Fruit fly (Drosophila melanogaster): ENCODE measurements around the gene vret.
A peak's percentile ranks its signal among the peaks of the same experiment; 100 is the strongest.

The vret gene

DNA sequence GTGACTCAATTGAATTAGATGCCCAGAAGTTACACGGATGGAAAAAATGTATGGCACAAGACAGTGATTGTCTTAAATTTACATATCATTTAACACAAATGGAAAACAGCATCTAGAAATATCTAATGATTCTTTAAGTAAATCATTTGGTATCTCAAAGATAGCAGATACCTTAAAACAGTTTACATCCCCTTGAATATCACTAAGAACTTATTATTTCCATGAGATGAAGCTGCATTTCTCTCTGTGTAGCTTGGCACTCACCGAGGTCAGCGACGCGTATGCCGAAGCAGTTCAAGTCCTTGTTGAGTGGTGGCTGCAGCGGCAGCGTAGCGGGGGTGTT lies 25.8 kb downstream of the vret start (continued):
- TF ChIP-seq grau (tag; optimal IDR thresholded peaks at IDR 0.05): peak; percentile 33
- TF ChIP-seq CG10979 (tag; optimal IDR thresholded peaks at IDR 0.05): peak; percentile 64
- TF ChIP-seq CG2678 (tag; optimal IDR thresholded peaks at IDR 0.05): peak; percentile 60
- TF ChIP-seq jing (GFP tag; optimal IDR thresholded peaks at IDR 0.05): no peak
- no peak for TF ChIP-seq CG6689 (GFP tag; IDR thresholded peaks at IDR 0.05)
- peak; percentile 47 for TF ChIP-seq CG1603 (tag; optimal IDR thresholded peaks at IDR 0.05)
- TF ChIP-seq CG6813 (GFP tag; optimal IDR thresholded peaks at IDR 0.05): peak; percentile 12
- TF ChIP-seq Hr3 (GFP tag; optimal IDR thresholded peaks at IDR 0.05): peak; percentile 6
- TF ChIP-seq CG31441 (GFP tag; IDR thresholded peaks at IDR 0.05): peak; percentile 44; the same call in 1 of the 2 replicates
- peak; percentile 64 for TF ChIP-seq CG11504 (tag; optimal IDR thresholded peaks at IDR 0.05)
- peak; percentile 8 for TF ChIP-seq tap (tag; optimal IDR thresholded peaks at IDR 0.05)
- peak; percentile 34 for TF ChIP-seq H2.0 (GFP tag; IDR thresholded peaks at IDR 0.05)
- TF ChIP-seq gem (tag; optimal IDR thresholded peaks at IDR 0.05): peak; percentile 67
- 0 out of 3 replicates have a peak, but pooled peaks have one; percentile 25 for TF ChIP-seq B-H1 (GFP tag; IDR thresholded peaks at IDR 0.05)
- TF ChIP-seq ind (GFP tag; optimal IDR thresholded peaks at IDR 0.05): peak; percentile 25
- TF ChIP-seq zen (tag; optimal IDR thresholded peaks at IDR 0.05): peak; percentile 16
- TF ChIP-seq CG7839 (tag; optimal IDR thresholded peaks at IDR 0.05): peak; percentile 55
- no peak for TF ChIP-seq prd (optimal IDR thresholded peaks at IDR 0.05)
- TF ChIP-seq prd (GFP tag; IDR thresholded peaks at IDR 0.05): 0 out of 3 replicates have a peak, but pooled peaks have one; percentile 23
- peak; percentile 16 for TF ChIP-seq ATbp (GFP tag; optimal IDR thresholded peaks at IDR 0.05)
- no peak for TF ChIP-seq lov (optimal IDR thresholded peaks at IDR 0.05)
- no peak for TF ChIP-seq lov (GFP tag; IDR thresholded peaks at IDR 0.05)
- TF ChIP-seq Side (GFP tag; optimal IDR thresholded peaks at IDR 0.05): peak; percentile 9
- peak; percentile 14 for TF ChIP-seq CG5180 (GFP tag; optimal IDR thresholded peaks at IDR 0.05)
- TF ChIP-seq CG8388 (GFP tag; optimal IDR thresholded peaks at IDR 0.05): peak; percentile 26
- no peak for TF ChIP-seq Vsx1 (GFP tag; optimal IDR thresholded peaks at IDR 0.05)
- TF ChIP-seq CG7556 (GFP tag; optimal IDR thresholded peaks at IDR 0.05): peak; percentile 46
- no peak for TF ChIP-seq CG18011 (GFP tag; optimal IDR thresholded peaks at IDR 0.05)
- TF ChIP-seq CG17361 (GFP tag; IDR thresholded peaks at IDR 0.05): peak; percentile 43; the same call in 1 of the 3 replicates
- peak; percentile 32 for TF ChIP-seq dmrt11E (tag; optimal IDR thresholded peaks at IDR 0.05)
- peak; percentile 61 for TF ChIP-seq nmo (GFP tag; optimal IDR thresholded peaks at IDR 0.05)
- TF ChIP-seq HHEX (GFP tag; optimal IDR thresholded peaks at IDR 0.05): no peak
- TF ChIP-seq CG12769 (tag; optimal IDR thresholded peaks at IDR 0.05): no peak
- TF ChIP-seq CG7963 (GFP tag; IDR thresholded peaks at IDR 0.05; ENCODE audit: partially characterized antibody): no peak
- peak; percentile 37 for TF ChIP-seq trem (tag; optimal IDR thresholded peaks at IDR 0.05)
- TF ChIP-seq ab (GFP tag; optimal IDR thresholded peaks at IDR 0.05): no peak
- peak; percentile 72 for TF ChIP-seq zf30C (GFP tag; optimal IDR thresholded peaks at IDR 0.05)
- TF ChIP-seq chn (GFP tag; optimal IDR thresholded peaks at IDR 0.05): no peak
- no peak for TF ChIP-seq NK7.1 (GFP tag; optimal IDR thresholded peaks at IDR 0.05)
- TF ChIP-seq dm (GFP tag; optimal IDR thresholded peaks at IDR 0.05): no peak
- TF ChIP-seq CG12155 (GFP tag; optimal IDR thresholded peaks at IDR 0.05): no peak
- no peak for TF ChIP-seq CG8281 (tag; optimal IDR thresholded peaks at IDR 0.05)
- peak; percentile 14 for TF ChIP-seq CG12391 (tag; optimal IDR thresholded peaks at IDR 0.05)
- TF ChIP-seq CG4424 (GFP tag; optimal IDR thresholded peaks at IDR 0.05): peak; percentile 19
- peak; percentile 7 for TF ChIP-seq bcd (GFP tag; optimal IDR thresholded peaks at IDR 0.05)
- peak in 1 of 2 experiments; percentile 48 for TF ChIP-seq bsh (GFP tag; optimal IDR thresholded peaks at IDR 0.05)
- TF ChIP-seq pan (optimal IDR thresholded peaks at IDR 0.05): no peak
- peak in 1 of 2 experiments; percentile 14 for TF ChIP-seq pan (GFP tag; optimal IDR thresholded peaks at IDR 0.05 in 1 of 2, IDR thresholded peaks at IDR 0.05 in 1 of 2)
- TF ChIP-seq CG6683 (GFP tag; optimal IDR thresholded peaks at IDR 0.05): no peak
- TF ChIP-seq Xrp1 (GFP tag; IDR thresholded peaks at IDR 0.05): peak; percentile 60
- peak; percentile 27 for TF ChIP-seq pnt (GFP tag; optimal IDR thresholded peaks at IDR 0.05)

All from whole organism, embryonic.